Fruit fly (Drosophila melanogaster) whole organism, embryonic: ENCODE results near the gene CG11726.

Source experiments
- Blimp-1 ChIP-seq: fragments of 200-800 bp; sonication (Bioruptor generic); optimal IDR thresholded peaks from 3 replicates; lab custom pipeline; 2018; ENCODE audit warnings: missing biosample characterization, missing genetic modification characterization, mild to moderate bottlenecking, moderate library complexity, missing genetic modification reagents
- CG10654 ChIP-seq: fragments of 200-800 bp; sonication (Bioruptor generic); optimal IDR thresholded peaks from 2 replicates; lab custom pipeline; 2016; ENCODE audit warnings: missing biosample characterization, missing genetic modification characterization
- CG11456 ChIP-seq: fragments of 200-800 bp; sonication (Bioruptor generic); IDR thresholded peaks from 3 replicates; pipeline ENCODE4 v1.3.6; 2022; ENCODE audit warnings: missing biosample characterization, missing genetic modification characterization
- CG11504 ChIP-seq: fragments of 200-800 bp; sonication (Bioruptor generic); optimal IDR thresholded peaks from 3 replicates; lab custom pipeline; 2019; ENCODE audit warnings: missing biosample characterization, mild to moderate bottlenecking, missing genetic modification characterization, moderate library complexity
- CG11560 ChIP-seq: fragments of 200-800 bp; sonication (Bioruptor generic); IDR thresholded peaks from 3 replicates; pipeline ENCODE4 v1.3.6; 2022; ENCODE audit warnings: missing biosample characterization, missing genetic modification characterization
- CG14014 ChIP-seq: fragments of 200-800 bp; sonication (Bioruptor generic); IDR thresholded peaks from 2 replicates; pipeline ENCODE4 v1.3.6; 2022; ENCODE audit warnings: missing biosample characterization, missing genetic modification characterization
- CG1529 ChIP-seq: fragments of 200-800 bp; sonication (Bioruptor generic); optimal IDR thresholded peaks from 3 replicates; lab custom pipeline; 2018; ENCODE audit warnings: missing biosample characterization, missing genetic modification characterization
- CG1602 ChIP-seq: fragments of 200-800 bp; sonication (Bioruptor generic); optimal IDR thresholded peaks from 3 replicates; lab custom pipeline; 2016; ENCODE audit warnings: missing biosample characterization, missing genetic modification characterization
- CG1603 ChIP-seq: fragments of 200-800 bp; sonication (Bioruptor generic); optimal IDR thresholded peaks from 2 replicates; lab custom pipeline; 2019; ENCODE audit warnings: missing biosample characterization, mild to moderate bottlenecking, missing genetic modification characterization, moderate library complexity
- CG2889 ChIP-seq: fragments of 200-800 bp; sonication (Bioruptor generic); IDR thresholded peaks from 3 replicates; pipeline ENCODE4 v1.3.6; 2022; ENCODE audit warnings: missing biosample characterization, missing genetic modification characterization
- CG31224 ChIP-seq: fragments of 200-800 bp; sonication (Bioruptor generic); IDR thresholded peaks from 2 replicates; pipeline ENCODE4 v1.3.6; 2022; ENCODE audit warnings: missing biosample characterization, missing genetic modification characterization
- CG31441 ChIP-seq: fragments of 200-800 bp; sonication (Bioruptor generic); IDR thresholded peaks from 2 replicates; pipeline ENCODE4 v1.3.6; 2022; ENCODE audit warnings: missing biosample characterization, missing genetic modification characterization
- CG3281 ChIP-seq: fragments of 200-800 bp; sonication (Bioruptor generic); optimal IDR thresholded peaks from 3 replicates; lab custom pipeline; 2017; ENCODE audit warnings: missing biosample characterization, mild to moderate bottlenecking, missing genetic modification characterization
- CG3995 ChIP-seq: fragments of 200-800 bp; sonication (Bioruptor generic); optimal IDR thresholded peaks from 3 replicates; lab custom pipeline; 2016; ENCODE audit warnings: missing biosample characterization, missing genetic modification characterization
- CG4730 ChIP-seq: fragments of 200-800 bp; sonication (Bioruptor generic); IDR thresholded peaks from 2 replicates; pipeline ENCODE4 v1.3.6; 2022; ENCODE audit warnings: missing biosample characterization, missing genetic modification characterization
- CG5180 ChIP-seq: fragments of 200-800 bp; sonication (Bioruptor generic); optimal IDR thresholded peaks from 3 replicates; lab custom pipeline; 2017; ENCODE audit warnings: missing biosample characterization, missing genetic modification characterization, mild to moderate bottlenecking, moderate library complexity, missing genetic modification reagents
- CG6791 ChIP-seq: fragments of 200-800 bp; sonication (Bioruptor generic); IDR thresholded peaks from 3 replicates; pipeline ENCODE4 v1.3.6; 2022; ENCODE audit warnings: missing biosample characterization, missing genetic modification characterization; ENCODE audit not compliant: partially characterized antibody
- CG6854 ChIP-seq: fragments of 200-800 bp; sonication (Bioruptor generic); optimal IDR thresholded peaks from 3 replicates; lab custom pipeline; 2017; ENCODE audit warnings: missing biosample characterization, mild to moderate bottlenecking, missing genetic modification characterization
- CG8281 ChIP-seq: fragments of 200-800 bp; sonication (Bioruptor generic); optimal IDR thresholded peaks from 2 replicates; lab custom pipeline; 2018; ENCODE audit warnings: missing biosample characterization, mild to moderate bottlenecking, missing genetic modification characterization, moderate library complexity
- CG8388 ChIP-seq: fragments of 200-800 bp; sonication (Bioruptor generic); optimal IDR thresholded peaks from 2 replicates; lab custom pipeline; 2019; ENCODE audit warnings: missing biosample characterization, mild to moderate bottlenecking, missing genetic modification characterization, moderate library complexity
- CHES-1-like ChIP-seq: fragments of 200-800 bp; sonication (Bioruptor generic); optimal IDR thresholded peaks from 2 replicates; lab custom pipeline; 2016; ENCODE audit warnings: missing biosample characterization, missing genetic modification characterization
- Dll ChIP-seq: fragments of 200-800 bp; sonication (Bioruptor generic); IDR thresholded peaks from 4 replicates; pipeline ENCODE4 v1.3.6; 2022; ENCODE audit warnings: missing biosample characterization, missing genetic modification characterization; ENCODE audit not compliant: partially characterized antibody
- Fer3 ChIP-seq: fragments of 200-800 bp; sonication (Bioruptor generic); optimal IDR thresholded peaks from 2 replicates; lab custom pipeline; 2018; ENCODE audit warnings: missing biosample characterization, mild to moderate bottlenecking, missing genetic modification characterization, moderate library complexity
- Hand ChIP-seq: fragments of 200-800 bp; sonication (Bioruptor generic); optimal IDR thresholded peaks from 2 replicates; lab custom pipeline; 2017; ENCODE audit warnings: mild to moderate bottlenecking, missing biosample characterization, missing genetic modification reagents, missing genetic modification characterization
- HmgD ChIP-seq: fragments of 200-800 bp; sonication (Bioruptor generic); optimal IDR thresholded peaks from 3 replicates; lab custom pipeline; 2016; ENCODE audit warnings: missing biosample characterization, missing genetic modification characterization
- Oli ChIP-seq: fragments of 200-800 bp; sonication (Bioruptor generic); optimal IDR thresholded peaks from 2 replicates; lab custom pipeline; 2018; ENCODE audit warnings: missing biosample characterization, mild to moderate bottlenecking, missing genetic modification characterization, moderate library complexity
- Optix ChIP-seq: fragments of 200-800 bp; sonication (Bioruptor generic); IDR thresholded peaks from 3 replicates; pipeline ENCODE4 v1.3.6; 2022; ENCODE audit warnings: missing biosample characterization, missing genetic modification characterization
- Ptx1 ChIP-seq: fragments of 200-800 bp; sonication (Bioruptor generic); IDR thresholded peaks from 2 replicates; pipeline ENCODE4 v1.3.6; 2022; ENCODE audit warnings: missing biosample characterization, missing genetic modification characterization
- Six4 ChIP-seq: fragments of 200-800 bp; sonication (Bioruptor generic); optimal IDR thresholded peaks from 2 replicates; lab custom pipeline; 2016; ENCODE audit warnings: missing biosample characterization, missing genetic modification characterization
- Stat92E ChIP-seq, 3 experiments: fragments of >200 bp in 2 of 3; fragments of 200-800 bp in 1 of 3; sonication (Bioruptor generic) in 1 of 3; optimal IDR thresholded peaks; 2 replicates each; lab custom pipeline; 2017 to 2019; ENCODE audit warnings: missing biosample characterization in 3 of 3, missing genetic modification characterization in 3 of 3, mild to moderate bottlenecking in 1 of 3, moderate library complexity in 1 of 3
- cato ChIP-seq: fragments of 200-800 bp; sonication (Bioruptor generic); optimal IDR thresholded peaks from 2 replicates; lab custom pipeline; 2016; ENCODE audit warnings: missing biosample characterization, missing genetic modification characterization, borderline replicate concordance
- chinmo ChIP-seq: fragments of 200-800 bp; sonication (Bioruptor generic); IDR thresholded peaks from 4 replicates; pipeline ENCODE4 v1.3.6; 2022; ENCODE audit warnings: missing biosample characterization, missing genetic modification characterization; ENCODE audit not compliant: partially characterized antibody
- insv ChIP-seq, 2 experiments: fragments of 200-800 bp; sonication (Bioruptor generic); optimal IDR thresholded peaks; 3 replicates each; lab custom pipeline; 2016 to 2018; ENCODE audit warnings: missing biosample characterization in 2 of 2, missing genetic modification characterization in 2 of 2
- lov ChIP-seq, 2 experiments: fragments of 200-800 bp in 1 of 2; fragments of >200 bp in 1 of 2; sonication (Bioruptor generic) in 1 of 2; IDR thresholded peaks in 1 of 2; optimal IDR thresholded peaks in 1 of 2; 2 replicates in 1 of 2; 3 replicates in 1 of 2; pipeline versions ENCODE4 v1.3.6 to Lab custom; 2017 to 2022; ENCODE audit warnings: missing biosample characterization in 1 of 2, missing genetic modification characterization in 1 of 2
- mirr ChIP-seq: fragments of 200-800 bp; sonication (Bioruptor generic); optimal IDR thresholded peaks from 3 replicates; lab custom pipeline; 2018; ENCODE audit warnings: missing biosample characterization, mild to moderate bottlenecking, missing genetic modification characterization
- mld ChIP-seq: fragments of 200-800 bp; sonication (Bioruptor generic); IDR thresholded peaks from 3 replicates; pipeline ENCODE4 v1.3.6; 2022; ENCODE audit warnings: missing biosample characterization, missing genetic modification characterization; ENCODE audit not compliant: partially characterized antibody
- nmo ChIP-seq: fragments of 200-800 bp; sonication (Bioruptor generic); optimal IDR thresholded peaks from 2 replicates; lab custom pipeline; 2018; ENCODE audit warnings: missing biosample characterization, mild to moderate bottlenecking, missing genetic modification characterization, moderate library complexity
- pros ChIP-seq: fragments of 200-800 bp; sonication (Bioruptor generic); optimal IDR thresholded peaks from 3 replicates; lab custom pipeline; 2019; ENCODE audit warnings: missing biosample characterization, mild to moderate bottlenecking, missing genetic modification characterization, moderate library complexity
- rib ChIP-seq: fragments of 200-800 bp; sonication (Bioruptor generic); IDR thresholded peaks from 2 replicates; pipeline ENCODE4 v1.3.6; 2022; ENCODE audit warnings: missing biosample characterization, missing genetic modification characterization
- run ChIP-seq: fragments of 200-800 bp; sonication (Bioruptor generic); optimal IDR thresholded peaks from 3 replicates; lab custom pipeline; 2018; ENCODE audit warnings: missing biosample characterization, mild to moderate bottlenecking, missing genetic modification characterization
- seq ChIP-seq: fragments of 200-800 bp; sonication (Bioruptor generic); IDR thresholded peaks from 2 replicates; pipeline ENCODE4 v1.3.6; 2022; ENCODE audit warnings: missing biosample characterization, missing genetic modification characterization
- shn ChIP-seq: fragments of 200-800 bp; sonication (Bioruptor generic); optimal IDR thresholded peaks from 3 replicates; lab custom pipeline; 2016; ENCODE audit warnings: missing biosample characterization, missing genetic modification characterization
- slp2 ChIP-seq: fragments of 200-800 bp; sonication (Bioruptor generic); optimal IDR thresholded peaks from 2 replicates; lab custom pipeline; 2016; ENCODE audit warnings: missing biosample characterization, missing genetic modification characterization
- so ChIP-seq: fragments of 200-800 bp; sonication (Bioruptor generic); IDR thresholded peaks from 3 replicates; pipeline ENCODE4 v1.3.6; 2022; ENCODE audit warnings: missing biosample characterization, missing genetic modification characterization
- unc-4 ChIP-seq: fragments of 200-800 bp; sonication (Bioruptor generic); IDR thresholded peaks from 2 replicates; pipeline ENCODE4 v1.3.6; 2022; ENCODE audit warnings: missing biosample characterization, missing genetic modification characterization; ENCODE audit not compliant: partially characterized antibody
- vfl ChIP-seq: fragments of 200-800 bp; sonication (Bioruptor generic); optimal IDR thresholded peaks from 2 replicates; lab custom pipeline; 2016; ENCODE audit warnings: missing biosample characterization, missing genetic modification characterization
- vnd ChIP-seq: fragments of 200-800 bp; sonication (Bioruptor generic); IDR thresholded peaks from 3 replicates; pipeline ENCODE4 v1.3.6; 2022; ENCODE audit warnings: missing biosample characterization, missing genetic modification characterization; ENCODE audit not compliant: partially characterized antibody
- wek ChIP-seq: fragments of 200-800 bp; sonication (Bioruptor generic); optimal IDR thresholded peaks from 3 replicates; lab custom pipeline; 2018; ENCODE audit warnings: missing biosample characterization, mild to moderate bottlenecking, missing genetic modification characterization, moderate library complexity

Gene CG11726

dm6 chr3L:11418041-11418674 is 23.7 kb downstream of the CG11726 start (continued):
- TF ChIP-seq wek (GFP tag; lab: Kevin White, UChicago), result peak; percentile 81
- TF ChIP-seq CG8281 (tag; lab: Kevin White, UChicago), result peak; percentile 99
- peak; percentile 83 for TF ChIP-seq rib
- peak; percentile 92 for TF ChIP-seq Fer3 (tag; lab: Kevin White, UChicago)
- peak; percentile 88 for TF ChIP-seq CG3281 (GFP tag; lab: Kevin White, UChicago)
- TF ChIP-seq Hand (GFP tag; lab: Kevin White, UChicago), result peak; percentile 78
- peak; percentile 86 for TF ChIP-seq CG11456 (GFP tag; lab: Robert Waterston, UW)
- peak; percentile 99 for TF ChIP-seq Optix
- TF ChIP-seq run (tag; lab: Kevin White, UChicago), result peak; percentile 89
- peak; percentile 95 for TF ChIP-seq CG31441 (GFP tag; lab: Robert Waterston, UW)
- peak; percentile 51 for TF ChIP-seq pros (GFP tag; lab: Kevin White, UChicago)
- TF ChIP-seq vnd (GFP tag; lab: Robert Waterston, UW), result no peak
- peak; percentile 43 for TF ChIP-seq CG3995 (GFP tag; lab: Kevin White, UChicago)
- peak; percentile 80 for TF ChIP-seq CG6854 (GFP tag; lab: Kevin White, UChicago)
- peak; percentile 55 for TF ChIP-seq cato (GFP tag; lab: Kevin White, UChicago)
- peak; percentile 84 for TF ChIP-seq CG5180
- peak; percentile 93 for TF ChIP-seq CG4730 (GFP tag; lab: Robert Waterston, UW)
- peak; percentile 96 for TF ChIP-seq Oli (tag; lab: Kevin White, UChicago)
- TF ChIP-seq chinmo (GFP tag; lab: Robert Waterston, UW), result peak; percentile 76; the same call in 1 of the 4 replicates
- TF ChIP-seq CG1603 (tag; lab: Kevin White, UChicago), result peak; percentile 92
- TF ChIP-seq CG1529 (GFP tag; lab: Kevin White, UChicago), result peak; percentile 94
- peak; percentile 93 for TF ChIP-seq CHES-1-like
- TF ChIP-seq seq (GFP tag; lab: Robert Waterston, UW), result peak; percentile 97
- TF ChIP-seq unc-4, result no peak
- TF ChIP-seq shn (GFP tag; lab: Kevin White, UChicago), result peak; percentile 91
- peak; percentile 80 for TF ChIP-seq CG11560 (tag; lab: Robert Waterston, UW)
- peak; percentile 24 to 61 for TF ChIP-seq insv (GFP tag; optimal IDR thresholded peaks at IDR 0.05; lab: Kevin White, UChicago)
- TF ChIP-seq Ptx1 (GFP tag; lab: Robert Waterston, UW), result peak; percentile 98
- TF ChIP-seq CG2889 (GFP tag; lab: Robert Waterston, UW), result peak; percentile 96
- no peak for TF ChIP-seq CG6791 (GFP tag; lab: Robert Waterston, UW)
- TF ChIP-seq Dll (GFP tag; lab: Robert Waterston, UW), result no peak
- peak; percentile 93 for TF ChIP-seq Six4 (GFP tag; lab: Kevin White, UChicago)
- no peak for TF ChIP-seq mld (GFP tag; lab: Robert Waterston, UW)
- peak; percentile 68 for TF ChIP-seq CG31224 (GFP tag; lab: Robert Waterston, UW)
- peak; percentile 97 for TF ChIP-seq so
- TF ChIP-seq vfl (GFP tag; lab: Kevin White, UChicago), result peak; percentile 40
- peak; percentile 92 for TF ChIP-seq slp2 (GFP tag; lab: Kevin White, UChicago)
- TF ChIP-seq Blimp-1 (GFP tag; lab: Kevin White, UChicago), result peak; percentile 94
- peak; percentile 87 for TF ChIP-seq CG1602 (GFP tag; lab: Kevin White, UChicago)
- peak; percentile 96 for TF ChIP-seq CG11504 (tag; lab: Kevin White, UChicago)
- peak; percentile 92 for TF ChIP-seq CG8388 (GFP tag; lab: Kevin White, UChicago)
- TF ChIP-seq lov (optimal IDR thresholded peaks at IDR 0.05; lab: Kevin White, UChicago), result peak; percentile 38
- TF ChIP-seq lov (GFP tag; IDR thresholded peaks at IDR 0.05; lab: Robert Waterston, UW), result peak; percentile 67; the same call in 1 of the 3 replicates
- peak; percentile 34 for TF ChIP-seq HmgD (GFP tag; lab: Kevin White, UChicago)
- TF ChIP-seq Stat92E (GFP tag; optimal IDR thresholded peaks at IDR 0.05; lab: Kevin White, UChicago), result peak in 1 of 3 experiments; percentile 63
- peak; percentile 96 for TF ChIP-seq nmo (GFP tag; lab: Kevin White, UChicago)
- peak; percentile 91 for TF ChIP-seq CG10654 (GFP tag; lab: Kevin White, UChicago)
- peak; percentile 61 for TF ChIP-seq mirr
- TF ChIP-seq CG14014, result peak; percentile 96
